Worm (Caenorhabditis elegans): ENCODE measurements around the gene cyp-29A2.
A peak's percentile ranks its signal among the peaks of the same experiment; 100 is the strongest.

cyp-29A2 gene

DNA sequence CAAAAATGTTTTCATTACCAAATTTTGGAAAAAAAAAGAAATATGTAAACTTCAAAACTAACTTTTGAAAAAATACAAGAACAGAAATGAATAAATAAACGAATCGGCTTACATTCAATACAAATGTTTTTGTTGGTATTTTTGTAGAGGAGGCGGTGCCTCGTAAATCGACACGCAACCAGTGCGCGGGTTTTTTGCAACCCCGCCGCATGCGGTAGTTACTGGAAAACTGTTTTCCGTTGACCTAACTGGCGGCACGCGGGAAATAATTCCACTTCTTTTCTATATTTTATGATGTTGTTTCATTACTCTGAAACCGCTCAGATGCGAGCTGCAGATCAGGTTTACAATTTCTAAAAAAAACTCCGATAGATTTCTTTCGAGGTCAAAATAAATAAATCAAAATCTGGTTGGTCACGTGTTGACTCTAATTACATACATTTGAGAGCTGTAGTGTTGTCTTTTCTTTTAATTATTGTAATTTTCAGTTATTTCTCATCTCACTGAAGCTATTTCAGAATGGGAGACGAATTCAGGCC lies 21.9 kb downstream of the cyp-29A2 start, which contains the start of the genes dvc-1 and ima-1 (continued):
- TF ChIP-seq C06A6.2 (GFP tag; conservative IDR thresholded peaks at IDR 0.05) (no peak), Y56A3A.18 (GFP tag; IDR thresholded peaks at IDR 0.05) (no peak), madf-10 (tag; optimal IDR thresholded peaks at IDR 0.05) (no peak), hlh-12 (tag; optimal IDR thresholded peaks at IDR 0.05) (no peak), F55B11.4 (tag; optimal IDR thresholded peaks at IDR 0.05; ENCODE audit: borderline replicate concordance, insufficient read depth) (no peak), dpff-1 (tag; optimal IDR thresholded peaks at IDR 0.05) (no peak), F49E8.2 (tag; optimal IDR thresholded peaks at IDR 0.05; ENCODE audit: insufficient read depth) (peak; percentile 66), tlf-1 (GFP tag; optimal IDR thresholded peaks at IDR 0.05) (peak; percentile 89), nfya-1 (tag; optimal IDR thresholded peaks at IDR 0.05; ENCODE audit: borderline replicate concordance, insufficient read depth) (no peak), mcd-1 (GFP tag; IDR thresholded peaks at IDR 0.05) (peak; percentile 78), attf-6 (GFP tag; IDR thresholded peaks at IDR 0.05) (peak; percentile 51; the same call in 1 of the 2 replicates), unc-62 (GFP tag; optimal IDR thresholded peaks at IDR 0.05) (no peak), hmg-1.2 (GFP tag; IDR thresholded peaks at IDR 0.05) (peak; percentile 70; the same call in 1 of the 2 replicates), egrh-3 (GFP tag; IDR thresholded peaks at IDR 0.05) (peak; percentile 48; the same call in 1 of the 2 replicates), ceh-100 (GFP tag; IDR thresholded peaks at IDR 0.05) (peak; percentile 86), nhr-179 (tag; optimal IDR thresholded peaks at IDR 0.05) (no peak), aptf-2 (GFP tag; conservative IDR thresholded peaks at IDR 0.05) (0 out of 2 replicates have a peak, but pooled peaks have one; percentile 18), F39B2.1 (GFP tag; IDR thresholded peaks at IDR 0.05) (peak; percentile 67; the same call in 1 of the 2 replicates), ceh-27 (GFP tag; optimal IDR thresholded peaks at IDR 0.05) (peak; percentile 38), hrde-1 (tag; optimal IDR thresholded peaks at IDR 0.05; ENCODE audit: borderline replicate concordance) (peak; percentile 35), mel-28 (tag; optimal IDR thresholded peaks at IDR 0.05; ENCODE audit: borderline replicate concordance) (no peak), Y53G8AR.9 (GFP tag; conservative IDR thresholded peaks at IDR 0.05) (peak; percentile 60), C17E4.6 (GFP tag; IDR thresholded peaks at IDR 0.05) (peak; percentile 93), ztf-18 (tag; optimal IDR thresholded peaks at IDR 0.05) (peak; percentile 67), him-1 (tag; optimal IDR thresholded peaks at IDR 0.05) (peak; percentile 66), lsl-1 (GFP tag; optimal IDR thresholded peaks at IDR 0.05) (peak; percentile 81), F52B5.7 (tag; optimal IDR thresholded peaks at IDR 0.05) (no peak), ztf-26 (tag; optimal IDR thresholded peaks at IDR 0.05) (no peak), madf-8 (GFP tag; conservative IDR thresholded peaks at IDR 0.05) (peak; percentile 93), lin-54 (GFP tag; optimal IDR thresholded peaks at IDR 0.05) (peak; percentile 84), akir-1 (GFP tag; optimal IDR thresholded peaks at IDR 0.05) (no peak), hlh-26 (GFP tag; conservative IDR thresholded peaks at IDR 0.05) (no peak), atf-7 (tag; optimal IDR thresholded peaks at IDR 0.05) (no peak), nhr-90 (tag; optimal IDR thresholded peaks at IDR 0.05) (no peak), efl-1 (GFP tag; optimal IDR thresholded peaks at IDR 0.05) (peak; percentile 99), F10E7.11 (tag; optimal IDR thresholded peaks at IDR 0.05) (no peak), chd-7 (tag; optimal IDR thresholded peaks at IDR 0.05) (no peak), lir-1 (GFP tag; conservative IDR thresholded peaks at IDR 0.05) (no peak), cebp-2 (GFP tag; IDR thresholded peaks at IDR 0.05) (no peak), rcor-1 (GFP tag; IDR thresholded peaks at IDR 0.05) (peak; percentile 90), dpl-1 (GFP tag; optimal IDR thresholded peaks at IDR 0.05) (peak; percentile 88), pbrm-1 (GFP tag; IDR thresholded peaks at IDR 0.05) (peak; percentile 60), attf-5 (GFP tag; optimal IDR thresholded peaks at IDR 0.05) (peak; percentile 84), D2030.7 (GFP tag; IDR thresholded peaks at IDR 0.05) (peak; percentile 91), ceh-91 (GFP tag; IDR thresholded peaks at IDR 0.05) (peak; percentile 94), nhr-80 (tag; optimal IDR thresholded peaks at IDR 0.05) (peak; percentile 45), ztf-22 (GFP tag; optimal IDR thresholded peaks at IDR 0.05) (no peak)
